Worm (Caenorhabditis elegans): ENCODE data around the gene srd-41.
A peak's percentile ranks its signal among the peaks of the same experiment; 100 is the strongest.
"Not testable (repeated sequence)": the region's sequence is repeated elsewhere in the genome, so short reads cannot be mapped to it uniquely, and the experiment has no call there.

srd-41 gene

DNA sequence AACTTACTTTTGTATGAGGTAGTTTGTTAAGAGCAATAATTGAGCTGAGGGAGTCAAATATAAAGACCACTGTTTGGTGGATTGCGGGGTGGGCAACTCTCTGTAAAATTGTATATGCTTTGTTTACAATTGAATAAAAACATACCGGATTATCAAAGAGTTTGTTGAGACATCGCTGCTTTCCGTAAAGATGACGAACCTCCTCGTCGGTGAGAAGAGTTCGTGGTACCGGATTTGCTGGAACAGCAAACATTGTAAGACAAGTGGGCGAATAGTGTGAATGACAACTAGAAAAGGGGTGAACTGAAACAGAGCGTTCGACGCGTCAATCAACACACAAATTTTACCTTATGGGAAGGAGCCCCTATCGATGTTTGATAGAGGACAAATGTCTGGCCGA is 30.1 kb upstream of the srd-41 start, which contains the start of gene W06D11.2:
W06D11.2 (minus strand) TSS at position 339 of the 400 bp plus-strand sequence.
- TF ChIP-seq unc-62 (GFP tag; optimal IDR thresholded peaks at IDR 0.05) (no peak), nhr-28 (tag; optimal IDR thresholded peaks at IDR 0.05) (no peak), unc-130 (tag; optimal IDR thresholded peaks at IDR 0.05) (no peak), nhr-237 (tag; optimal IDR thresholded peaks at IDR 0.05) (no peak), pax-3 (tag; optimal IDR thresholded peaks at IDR 0.05) (no peak), sox-4 (tag; optimal IDR thresholded peaks at IDR 0.05) (no peak), unc-86 (tag; optimal IDR thresholded peaks at IDR 0.05) (no peak)

DNA sequence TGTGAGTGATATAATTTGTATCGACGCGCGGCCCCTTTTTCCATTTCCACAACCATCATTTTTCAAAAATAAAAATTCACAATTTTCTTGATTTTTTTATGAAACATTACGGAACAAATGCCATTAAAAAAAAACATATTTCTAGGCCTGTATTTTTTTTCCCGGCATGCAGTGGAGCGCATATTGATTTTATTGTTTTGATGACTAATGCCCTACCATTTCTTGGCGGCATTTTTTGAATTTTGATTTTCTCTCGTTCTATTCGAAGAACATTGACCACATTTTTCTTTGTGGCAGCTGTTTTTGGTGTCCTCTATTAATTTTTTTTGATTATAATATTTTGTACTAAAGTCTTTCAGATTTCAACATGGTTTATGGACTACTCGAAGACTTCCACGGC is 28.2 kb upstream of the srd-41 start, which contains the start of gene W06D11.3:
W06D11.3 (plus strand) TSS at position 360 of the 400 bp plus-strand sequence.
- TF ChIP-seq nhr-20 (tag; optimal IDR thresholded peaks at IDR 0.05) (no peak), tlp-1 (tag; optimal IDR thresholded peaks at IDR 0.05) (no peak), nhr-84 (tag; optimal IDR thresholded peaks at IDR 0.05) (no peak), C34B4.2 (tag; optimal IDR thresholded peaks at IDR 0.05) (no peak), ceh-8 (GFP tag; optimal IDR thresholded peaks at IDR 0.05) (no peak), C04F5.9 (tag; optimal IDR thresholded peaks at IDR 0.05) (no peak), snu-23 (GFP tag; optimal IDR thresholded peaks at IDR 0.05) (no peak), nhr-11 (tag; optimal IDR thresholded peaks at IDR 0.05) (no peak), efl-1 (optimal IDR thresholded peaks at IDR 0.05) (no peak), efl-1 (GFP tag; optimal IDR thresholded peaks at IDR 0.05 in 1 of 2) (no peak), sup-37 (GFP tag; optimal IDR thresholded peaks at IDR 0.05) (no peak), isw-1 (GFP tag; IDR thresholded peaks at IDR 0.05) (no peak), lin-14 (GFP tag; optimal IDR thresholded peaks at IDR 0.05) (no peak), dpl-1 (GFP tag; optimal IDR thresholded peaks at IDR 0.05) (no peak), egl-13 (tag; optimal IDR thresholded peaks at IDR 0.05) (no peak)

DNA sequence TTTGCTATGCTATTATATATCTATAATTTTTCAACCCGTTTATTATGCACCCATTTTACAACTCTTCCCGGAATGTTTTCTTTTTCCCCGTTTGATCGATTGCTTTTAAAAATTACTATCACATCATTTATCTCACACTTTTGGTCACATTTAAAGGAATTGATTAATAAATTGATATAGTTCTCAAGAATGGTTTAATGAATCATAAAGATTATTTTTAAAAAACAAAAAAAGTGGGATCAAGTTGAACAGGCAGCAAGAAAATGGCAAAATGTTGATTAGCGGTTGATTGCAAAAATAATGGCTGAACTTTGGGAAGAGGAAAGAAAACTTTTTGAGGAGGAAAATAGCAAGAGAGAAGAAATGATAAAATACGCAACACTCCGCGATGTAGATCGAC is 26.7 kb upstream of the srd-41 start, which contains the start of gene W06D11.5:
W06D11.5 (plus strand) TSS at position 301 of the 400 bp plus-strand sequence.
- no peak for TF ChIP-seq dsc-1 (tag; optimal IDR thresholded peaks at IDR 0.05)
- peak; percentile 1 for TF ChIP-seq nhr-85 (tag)

DNA sequence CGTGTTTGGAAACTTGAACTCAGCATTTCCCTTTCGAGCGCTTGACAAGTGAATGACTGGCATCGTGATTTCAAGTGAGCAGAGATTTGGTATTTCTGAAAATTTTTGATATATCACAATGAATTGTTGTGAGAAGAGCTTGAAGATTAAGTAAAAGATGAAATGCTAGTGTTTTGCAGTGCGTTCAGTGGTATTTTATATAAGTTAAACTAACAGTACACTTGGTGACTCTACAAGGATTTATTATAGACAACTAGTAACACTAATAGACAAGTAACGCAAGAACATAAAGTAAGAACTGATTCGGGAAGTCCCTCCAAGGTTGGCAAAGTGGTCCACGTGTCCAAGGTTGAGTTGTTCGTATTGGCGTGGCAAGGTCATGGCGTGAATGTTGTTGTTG is 23.8 kb upstream of the srd-41 start, which contains the start of gene dot-1.3:
dot-1.3 (minus strand) TSS at position 101 of the 400 bp plus-strand sequence.
- not testable (repeated sequence) for TF ChIP-seq snpc-4, nhr-12, swsn-7 (tag; optimal IDR thresholded peaks at IDR 0.05)

DNA sequence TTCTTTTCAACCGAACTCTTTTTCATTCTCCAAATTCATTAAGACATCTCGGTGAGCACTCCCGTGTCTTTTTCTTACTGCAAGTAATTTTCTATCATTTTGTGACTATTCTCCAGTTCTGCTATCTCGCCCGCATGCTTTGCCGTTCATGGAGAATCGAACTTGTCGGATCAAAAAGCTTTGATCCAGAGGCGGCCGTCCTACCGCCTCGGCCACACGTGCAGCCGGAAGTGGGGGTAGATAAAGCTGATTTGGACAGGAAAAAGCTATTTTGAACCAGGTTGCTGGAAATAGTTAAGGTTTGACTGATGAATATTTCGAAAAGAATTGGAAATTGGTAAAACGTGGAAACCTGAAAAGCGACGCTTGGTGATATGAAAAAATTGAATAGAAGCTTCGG is 22.3 kb upstream of the srd-41 start:
- TF ChIP-seq lir-3 (tag; optimal IDR thresholded peaks at IDR 0.05; ENCODE audit: poor library complexity), result no peak
- TF ChIP-seq nhr-47 (tag; optimal IDR thresholded peaks at IDR 0.05), result no peak
- TF ChIP-seq nhr-237 (tag; optimal IDR thresholded peaks at IDR 0.05), result no peak
- no peak for TF ChIP-seq rnt-1 (tag; optimal IDR thresholded peaks at IDR 0.05)
- TF ChIP-seq C16A3.4 (tag; optimal IDR thresholded peaks at IDR 0.05), result no peak
- TF ChIP-seq efl-1 (optimal IDR thresholded peaks at IDR 0.05), result no peak
- TF ChIP-seq efl-1 (GFP tag; optimal IDR thresholded peaks at IDR 0.05 in 1 of 2), result no peak
- no peak for TF ChIP-seq aha-1 (tag; optimal IDR thresholded peaks at IDR 0.05)
- no peak for TF ChIP-seq jun-1 (tag; optimal IDR thresholded peaks at IDR 0.05)
- no peak for TF ChIP-seq dpl-1 (GFP tag; optimal IDR thresholded peaks at IDR 0.05)
- TF ChIP-seq ceh-63 (GFP tag; optimal IDR thresholded peaks at IDR 0.05), result no peak
- TF ChIP-seq pqm-1 (tag; optimal IDR thresholded peaks at IDR 0.05), result no peak
- no peak for TF ChIP-seq sox-4 (tag; optimal IDR thresholded peaks at IDR 0.05)
- TF ChIP-seq nhr-76 (tag; optimal IDR thresholded peaks at IDR 0.05), result no peak
- TF ChIP-seq ets-5 (GFP tag; IDR thresholded peaks at IDR 0.05), result no peak
- TF ChIP-seq hlh-17 (GFP tag; optimal IDR thresholded peaks at IDR 0.05; ENCODE audit: borderline replicate concordance), result no peak
- TF ChIP-seq isw-1 (GFP tag; IDR thresholded peaks at IDR 0.05), result no peak
- TF ChIP-seq hlh-4 (tag; optimal IDR thresholded peaks at IDR 0.05), result no peak
- TF ChIP-seq aly-2 (tag; optimal IDR thresholded peaks at IDR 0.05), result no peak
